Fruit fly (Drosophila melanogaster) whole organism, adult: ENCODE data around the gene RagA-B.

Source experiments
- CG11617 ChIP-seq: fragments of 200-800 bp; sonication (Bioruptor generic); optimal IDR thresholded peaks from 2 replicates; lab custom pipeline; 2017; ENCODE audit warnings: mild to moderate bottlenecking, missing biosample characterization, missing genetic modification reagents, missing genetic modification characterization
- CG12768 ChIP-seq: fragments of 200-800 bp; sonication (Bioruptor generic); optimal IDR thresholded peaks from 2 replicates; lab custom pipeline; 2017; ENCODE audit warnings: missing biosample characterization, missing genetic modification characterization, mild to moderate bottlenecking, moderate library complexity, missing genetic modification reagents
- CG14711 ChIP-seq: fragments of 200-800 bp; sonication (Bioruptor generic); optimal IDR thresholded peaks from 2 replicates; lab custom pipeline; 2018; ENCODE audit warnings: missing biosample characterization, mild to moderate bottlenecking, missing genetic modification characterization, moderate library complexity
- CG1620 ChIP-seq: fragments of 200-800 bp; sonication (Bioruptor generic); optimal IDR thresholded peaks from 2 replicates; lab custom pipeline; 2016; ENCODE audit warnings: missing biosample characterization, missing genetic modification characterization
- CG33017 ChIP-seq: fragments of 200-800 bp; sonication (Bioruptor generic); optimal IDR thresholded peaks from 2 replicates; lab custom pipeline; 2018; ENCODE audit warnings: missing biosample characterization, mild to moderate bottlenecking, missing genetic modification characterization, moderate library complexity
- CG5204 ChIP-seq: fragments of 200-800 bp; sonication (Bioruptor generic); optimal IDR thresholded peaks from 2 replicates; lab custom pipeline; 2016; ENCODE audit warnings: missing biosample characterization, missing genetic modification characterization
- CG7045 ChIP-seq: fragments of 200-800 bp; sonication (Bioruptor generic); optimal IDR thresholded peaks from 2 replicates; lab custom pipeline; 2017; ENCODE audit warnings: missing biosample characterization, mild to moderate bottlenecking, missing genetic modification characterization
- CG7101 ChIP-seq: fragments of 200-800 bp; sonication (Bioruptor generic); optimal IDR thresholded peaks from 2 replicates; lab custom pipeline; 2018; ENCODE audit warnings: missing biosample characterization, mild to moderate bottlenecking, missing genetic modification characterization, moderate library complexity
- Clk ChIP-seq: fragments of 200-800 bp; sonication (Bioruptor generic); optimal IDR thresholded peaks from 2 replicates; lab custom pipeline; 2017; ENCODE audit warnings: missing biosample characterization, missing genetic modification characterization
- Crg-1 ChIP-seq: fragments of 200-800 bp; sonication (Bioruptor generic); optimal IDR thresholded peaks from 2 replicates; lab custom pipeline; 2016; ENCODE audit warnings: missing biosample characterization, missing genetic modification characterization
- Hr96 ChIP-seq: fragments of 200-800 bp; sonication (Bioruptor generic); optimal IDR thresholded peaks from 2 replicates; lab custom pipeline; 2016; ENCODE audit warnings: missing biosample characterization, missing genetic modification characterization
- Mnt ChIP-seq: fragments of 200-800 bp; sonication (Bioruptor generic); optimal IDR thresholded peaks from 2 replicates; lab custom pipeline; 2016; ENCODE audit warnings: missing biosample characterization, mild to moderate bottlenecking, missing genetic modification characterization
- bab1 ChIP-seq: fragments of 200-800 bp; sonication (Bioruptor generic); optimal IDR thresholded peaks from 3 replicates; lab custom pipeline; 2019; ENCODE audit warnings: missing biosample characterization, mild to moderate bottlenecking, missing genetic modification characterization, moderate library complexity
- cic ChIP-seq: fragments of 200-800 bp; sonication (Bioruptor generic); optimal IDR thresholded peaks from 2 replicates; lab custom pipeline; 2017; ENCODE audit warnings: missing biosample characterization, mild to moderate bottlenecking, missing genetic modification characterization, moderate library complexity
- cnc ChIP-seq, 2 experiments: fragments of >200 bp; optimal IDR thresholded peaks; 2 replicates each; lab custom pipeline; 2017
- kay ChIP-seq: fragments of 200-800 bp; sonication (Bioruptor generic); peaks from one replicate; lab custom pipeline; 2016; ENCODE audit warnings: missing biosample characterization, missing genetic modification characterization, borderline replicate concordance
- ovo ChIP-seq: fragments of 200-800 bp; sonication (Bioruptor generic); optimal IDR thresholded peaks from 2 replicates; lab custom pipeline; 2016; ENCODE audit warnings: missing biosample characterization, missing genetic modification characterization
- pad ChIP-seq: fragments of 200-800 bp; sonication (Bioruptor generic); optimal IDR thresholded peaks from 3 replicates; lab custom pipeline; 2017; ENCODE audit warnings: missing biosample characterization, missing genetic modification characterization, mild to moderate bottlenecking, moderate library complexity, missing genetic modification reagents
- tj ChIP-seq: fragments of 200-800 bp; sonication (Bioruptor generic); optimal IDR thresholded peaks from 3 replicates; lab custom pipeline; 2017; ENCODE audit warnings: missing biosample characterization, mild to moderate bottlenecking, missing genetic modification characterization, moderate library complexity
- toe ChIP-seq: fragments of 200-800 bp; sonication (Bioruptor generic); optimal IDR thresholded peaks from 2 replicates; lab custom pipeline; 2016; ENCODE audit warnings: missing biosample characterization, missing genetic modification characterization

RagA-B gene

dm6 chr3R:8984141-8984540, at the start of gene RagA-B:
RagA-B (minus strand) TSS chr3R:8984315.
- TF ChIP-seq Mnt (GFP tag; lab: Kevin White, UChicago) (no peak), cic (no peak), CG14711 (tag; lab: Kevin White, UChicago) (no peak), toe (no peak), CG7045 (GFP tag; lab: Kevin White, UChicago) (no peak), CG12768 (GFP tag; lab: Kevin White, UChicago) (no peak), CG5204 (GFP tag; lab: Kevin White, UChicago) (no peak), CG11617 (GFP tag; lab: Kevin White, UChicago) (no peak), Crg-1 (GFP tag; lab: Kevin White, UChicago) (no peak), ovo (GFP tag; lab: Kevin White, UChicago) (no peak), kay (GFP tag; lab: Kevin White, UChicago) (no peak), CG1620 (GFP tag; lab: Kevin White, UChicago) (no peak), CG33017 (tag; lab: Kevin White, UChicago) (no peak), Clk (no peak)

dm6 chr3R:9031797-9032418, 47.8 kb upstream of the RagA-B start:
- peak; percentile 51 for TF ChIP-seq CG7045 (GFP tag; lab: Kevin White, UChicago)
- TF ChIP-seq Crg-1 (GFP tag; lab: Kevin White, UChicago), result no peak
- peak; percentile 40 for TF ChIP-seq Hr96 (GFP tag; lab: Kevin White, UChicago)
- TF ChIP-seq tj (GFP tag; lab: Kevin White, UChicago), result peak; percentile 19
- no peak for TF ChIP-seq cnc (optimal IDR thresholded peaks at IDR 0.05; lab: Kevin White, UChicago)
- peak; percentile 73 for TF ChIP-seq bab1 (GFP tag; lab: Kevin White, UChicago)
- TF ChIP-seq ovo (GFP tag; lab: Kevin White, UChicago), result no peak
- peak; percentile 81 for TF ChIP-seq CG33017 (tag; lab: Kevin White, UChicago)
- no peak for TF ChIP-seq CG1620 (GFP tag; lab: Kevin White, UChicago)
- no peak for TF ChIP-seq cic
- TF ChIP-seq Clk, result peak; percentile 33
- peak; percentile 37 for TF ChIP-seq CG11617 (GFP tag; lab: Kevin White, UChicago)
- TF ChIP-seq CG7101 (tag; lab: Kevin White, UChicago), result peak; percentile 73
- peak; percentile 75 for TF ChIP-seq CG14711 (tag; lab: Kevin White, UChicago)
- TF ChIP-seq kay (GFP tag; lab: Kevin White, UChicago), result peak; percentile 96
- TF ChIP-seq toe, result no peak
- TF ChIP-seq CG5204 (GFP tag; lab: Kevin White, UChicago), result no peak
- no peak for TF ChIP-seq CG12768 (GFP tag; lab: Kevin White, UChicago)
- TF ChIP-seq pad, result peak; percentile 40
- TF ChIP-seq Mnt (GFP tag; lab: Kevin White, UChicago), result no peak

- TF ChIP-seq Mnt (GFP tag; lab: Kevin White, UChicago) (no peak), kay (GFP tag; lab: Kevin White, UChicago) (peak; percentile 98), CG1620 (GFP tag; lab: Kevin White, UChicago) (no peak), bab1 (GFP tag; lab: Kevin White, UChicago) (no peak)
These were observed 46.6 kb upstream of the RagA-B start for dm6 chr3R:9030750-9031128.

dm6 chr3R:9030006-9030749, 46.1 kb upstream of the RagA-B start:
- no peak for TF ChIP-seq pad
- no peak for TF ChIP-seq Hr96 (GFP tag; lab: Kevin White, UChicago)
- no peak for TF ChIP-seq cic
- TF ChIP-seq ovo (GFP tag; lab: Kevin White, UChicago), result no peak
- TF ChIP-seq toe, result no peak
- no peak for TF ChIP-seq CG1620 (GFP tag; lab: Kevin White, UChicago)
- TF ChIP-seq CG11617 (GFP tag; lab: Kevin White, UChicago), result no peak
- no peak for TF ChIP-seq Mnt (GFP tag; lab: Kevin White, UChicago)
- no peak for TF ChIP-seq CG7045 (GFP tag; lab: Kevin White, UChicago)
- TF ChIP-seq kay (GFP tag; lab: Kevin White, UChicago), result no peak
- TF ChIP-seq tj (GFP tag; lab: Kevin White, UChicago), result no peak
- no peak for TF ChIP-seq CG5204 (GFP tag; lab: Kevin White, UChicago)

dm6 chr3R:9029411-9029810, 45.3 kb upstream of the RagA-B start:
- TF ChIP-seq CG12768 (GFP tag; lab: Kevin White, UChicago), result no peak
- no peak for TF ChIP-seq CG33017 (tag; lab: Kevin White, UChicago)
- TF ChIP-seq cic, result no peak
- no peak for TF ChIP-seq Hr96 (GFP tag; lab: Kevin White, UChicago)
- no peak for TF ChIP-seq pad
- TF ChIP-seq tj (GFP tag; lab: Kevin White, UChicago), result no peak
- no peak for TF ChIP-seq Clk
- no peak for TF ChIP-seq CG7045 (GFP tag; lab: Kevin White, UChicago)
- TF ChIP-seq CG14711 (tag; lab: Kevin White, UChicago), result no peak
- TF ChIP-seq cnc (optimal IDR thresholded peaks at IDR 0.05; lab: Kevin White, UChicago), result no peak

- TF ChIP-seq kay (GFP tag; lab: Kevin White, UChicago) (no peak), CG11617 (GFP tag; lab: Kevin White, UChicago) (no peak), CG12768 (GFP tag; lab: Kevin White, UChicago) (no peak), Mnt (GFP tag; lab: Kevin White, UChicago) (no peak), CG7101 (tag; lab: Kevin White, UChicago) (no peak), Clk (no peak), cnc (optimal IDR thresholded peaks at IDR 0.05; lab: Kevin White, UChicago) (no peak), CG14711 (tag; lab: Kevin White, UChicago) (no peak), CG33017 (tag; lab: Kevin White, UChicago) (no peak), Hr96 (GFP tag; lab: Kevin White, UChicago) (no peak), pad (no peak), toe (no peak), cic (no peak), Crg-1 (GFP tag; lab: Kevin White, UChicago) (no peak)
These were observed 44.6 kb upstream of the RagA-B start for dm6 chr3R:9028690-9029089.
